Worm (Caenorhabditis elegans) whole organism, late embryonic: ENCODE results near the gene cpr-8.

Experiments
- C08G9.2 ChIP-seq: sonication (generic microtip); optimal IDR thresholded peaks from 2 replicates; lab custom pipeline; 2016; ENCODE audit warnings: mild to moderate bottlenecking, missing genetic modification characterization, moderate library complexity, missing compliant biosample characterization
- F13H6.1 ChIP-seq: sonication (generic microtip); optimal IDR thresholded peaks from 2 replicates; lab custom pipeline; 2016; ENCODE audit warnings: missing genetic modification characterization, missing compliant biosample characterization
- K09A11.1 ChIP-seq: sonication (generic microtip); optimal IDR thresholded peaks from 2 replicates; lab custom pipeline; 2017; ENCODE audit warnings: antibody characterized with exemption, mild to moderate bottlenecking, missing genetic modification characterization, missing compliant biosample characterization; ENCODE audit not compliant: insufficient read depth
- ceh-22 ChIP-seq: sonication (generic microtip); optimal IDR thresholded peaks from 2 replicates; lab custom pipeline; 2017; ENCODE audit warnings: missing biosample characterization, missing genetic modification characterization
- ceh-34 ChIP-seq: sonication (generic microtip); optimal IDR thresholded peaks from 2 replicates; lab custom pipeline; 2016; ENCODE audit warnings: mild to moderate bottlenecking, missing genetic modification characterization, missing compliant biosample characterization
- ceh-6 ChIP-seq: fragments of 200-800 bp; sonication (Bioruptor generic); optimal IDR thresholded peaks from 2 replicates; lab custom pipeline; 2018; ENCODE audit warnings: mild to moderate bottlenecking, missing genetic modification characterization, missing compliant biosample characterization
- eyg-1 ChIP-seq: sonication (generic microtip); optimal IDR thresholded peaks from 2 replicates; lab custom pipeline; 2016; ENCODE audit warnings: missing genotype, missing genetic modification characterization, missing compliant biosample characterization
- hlh-6 ChIP-seq: sonication (generic microtip); optimal IDR thresholded peaks from 2 replicates; lab custom pipeline; 2016; ENCODE audit warnings: missing genotype, missing genetic modification characterization, missing compliant biosample characterization
- nfya-1 ChIP-seq: sonication (generic microtip); optimal IDR thresholded peaks from 2 replicates; lab custom pipeline; 2017; ENCODE audit warnings: missing genetic modification characterization, mild to moderate bottlenecking, missing compliant biosample characterization, antibody characterized with exemption, moderate library complexity
- nhr-232 ChIP-seq: sonication (generic microtip); optimal IDR thresholded peaks from 2 replicates; lab custom pipeline; 2016; ENCODE audit warnings: missing genetic modification characterization, missing compliant biosample characterization
- pax-1 ChIP-seq: fragments of 150-350 bp; optimal IDR thresholded peaks from 2 replicates; lab custom pipeline; 2014; ENCODE audit warnings: missing biosample characterization, missing genetic modification characterization
- ref-2 ChIP-seq: sonication (generic microtip); optimal IDR thresholded peaks from 2 replicates; lab custom pipeline; 2016; ENCODE audit warnings: missing genetic modification characterization, missing compliant biosample characterization
- unc-3 ChIP-seq, 2 experiments: fragments of 200-800 bp in 1 of 2; sonication (Bioruptor generic) in 1 of 2; sonication (generic microtip) in 1 of 2; conservative IDR thresholded peaks in 1 of 2; optimal IDR thresholded peaks in 1 of 2; 2 replicates each; pipeline versions ENCODE4 v1.3.6 to Lab custom; 2016 to 2022; ENCODE audit warnings: missing compliant biosample characterization in 2 of 2, missing genetic modification characterization in 2 of 2, missing genetic modification reagents in 1 of 2
- unc-42 ChIP-seq: sonication (generic microtip); optimal IDR thresholded peaks from 2 replicates; lab custom pipeline; 2016; ENCODE audit warnings: missing genotype, missing genetic modification characterization, missing compliant biosample characterization
- unc-86 ChIP-seq: sonication (generic microtip); optimal IDR thresholded peaks from 2 replicates; lab custom pipeline; 2016; ENCODE audit warnings: missing genetic modification characterization, missing compliant biosample characterization

The cpr-8 gene

ce11 chrV:1179279-1179678 lies 44.9 kb downstream of the cpr-8 start, which contains the start of gene F25A2.1:
TSS of gene F25A2.1 (plus strand) at chrV:1179579.
- TF ChIP-seq C08G9.2 (tag; lab: Kevin White, UChicago) = no peak
- TF ChIP-seq ceh-22 (tag; lab: Kevin White, UChicago) = no peak
- TF ChIP-seq nhr-232 (tag; lab: Kevin White, UChicago) = no peak
- no peak for TF ChIP-seq unc-42 (tag; lab: Kevin White, UChicago)
- TF ChIP-seq ceh-6 (GFP tag; lab: Kevin White, UChicago) = no peak
- no peak for TF ChIP-seq ceh-34
- no peak for TF ChIP-seq K09A11.1 (tag; lab: Kevin White, UChicago)
- no peak for TF ChIP-seq unc-3 (GFP tag; conservative IDR thresholded peaks at IDR 0.05; lab: Robert Waterston, UW)
- no peak for TF ChIP-seq unc-3 (tag; optimal IDR thresholded peaks at IDR 0.05; lab: Kevin White, UChicago)
- TF ChIP-seq eyg-1 (tag; lab: Kevin White, UChicago) = no peak
- no peak for TF ChIP-seq nfya-1 (tag; lab: Kevin White, UChicago)
- TF ChIP-seq pax-1 = no peak
- no peak for TF ChIP-seq hlh-6 (tag; lab: Kevin White, UChicago)
- no peak for TF ChIP-seq unc-86 (tag; lab: Kevin White, UChicago)
- no peak for TF ChIP-seq ref-2 (tag; lab: Kevin White, UChicago)
- no peak for TF ChIP-seq F13H6.1
